Fruit fly (Drosophila melanogaster): ENCODE data around the gene Dip-B.
A peak's percentile ranks its signal among the peaks of the same experiment; 100 is the strongest.

The Dip-B gene

DNA sequence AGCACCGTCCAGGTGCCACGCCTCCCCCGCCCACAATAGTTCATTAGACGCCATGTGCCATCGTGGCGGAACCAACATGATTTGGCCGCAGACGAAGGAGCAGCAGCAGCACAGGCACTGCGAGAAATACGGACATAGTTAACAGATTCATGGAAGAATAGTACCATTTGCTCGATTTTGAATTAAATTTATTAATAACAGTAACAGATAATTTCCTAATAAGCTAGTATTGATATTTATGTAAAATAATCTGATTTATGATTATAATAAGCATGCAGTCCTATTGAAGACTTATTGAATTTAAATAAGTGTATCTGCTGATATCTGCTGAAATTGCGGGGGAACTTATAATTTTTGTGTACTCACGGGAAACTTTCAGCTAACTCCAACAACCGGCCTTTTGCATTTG is 15.2 kb downstream of the Dip-B start (continued):
- TF ChIP-seq eve (GFP tag; optimal IDR thresholded peaks at IDR 0.05), result no peak
- no peak for TF ChIP-seq Nf-YA (GFP tag; IDR thresholded peaks at IDR 0.05)
- no peak for TF ChIP-seq cato (GFP tag; optimal IDR thresholded peaks at IDR 0.05; ENCODE audit: borderline replicate concordance)
- no peak for TF ChIP-seq CG6654 (GFP tag; optimal IDR thresholded peaks at IDR 0.05)
- TF ChIP-seq CG32767 (GFP tag; IDR thresholded peaks at IDR 0.05), result no peak
- TF ChIP-seq HmgZ (tag; optimal IDR thresholded peaks at IDR 0.05), result no peak
- no peak for TF ChIP-seq Kr (GFP tag; optimal IDR thresholded peaks at IDR 0.05)
- 0 out of 2 replicates have a peak, but pooled peaks have one; percentile 5 for TF ChIP-seq HLH3B (GFP tag; IDR thresholded peaks at IDR 0.05)
- no peak for TF ChIP-seq CG10431 (GFP tag; optimal IDR thresholded peaks at IDR 0.05)
- no peak for TF ChIP-seq CG6175 (GFP tag; IDR thresholded peaks at IDR 0.05)
- TF ChIP-seq cwo (GFP tag; optimal IDR thresholded peaks at IDR 0.05), result no peak
- no peak for TF ChIP-seq ac (GFP tag; optimal IDR thresholded peaks at IDR 0.05)
- TF ChIP-seq ash1 (GFP tag; optimal IDR thresholded peaks at IDR 0.05), result no peak
- TF ChIP-seq NfI (GFP tag; optimal IDR thresholded peaks at IDR 0.05), result no peak
- no peak for TF ChIP-seq bab2 (GFP tag; optimal IDR thresholded peaks at IDR 0.05)
- no peak for TF ChIP-seq CG13287 (GFP tag; IDR thresholded peaks at IDR 0.05; ENCODE audit: partially characterized antibody)
- TF ChIP-seq gsb (GFP tag; IDR thresholded peaks at IDR 0.05), result no peak
- TF ChIP-seq z (GFP tag; IDR thresholded peaks at IDR 0.05), result no peak
- TF ChIP-seq sim (GFP tag; IDR thresholded peaks at IDR 0.05), result no peak
- no peak for TF ChIP-seq H15 (GFP tag; IDR thresholded peaks at IDR 0.05)
- no peak for TF ChIP-seq CG13123 (GFP tag; optimal IDR thresholded peaks at IDR 0.05)
- no peak for TF ChIP-seq bbx (GFP tag; IDR thresholded peaks at IDR 0.05; ENCODE audit: partially characterized antibody)
- TF ChIP-seq ase (GFP tag; IDR thresholded peaks at IDR 0.05), result no peak
- TF ChIP-seq emc (GFP tag; optimal IDR thresholded peaks at IDR 0.05), result no peak
- TF ChIP-seq tin (GFP tag; optimal IDR thresholded peaks at IDR 0.05), result peak; percentile 0
- TF ChIP-seq CG6791 (GFP tag; IDR thresholded peaks at IDR 0.05; ENCODE audit: partially characterized antibody), result no peak
- TF ChIP-seq CG18476 (GFP tag; optimal IDR thresholded peaks at IDR 0.05), result no peak
- no peak for TF ChIP-seq pb (GFP tag; optimal IDR thresholded peaks at IDR 0.05)
- no peak for TF ChIP-seq rib (GFP tag; IDR thresholded peaks at IDR 0.05)
- no peak for TF ChIP-seq br (optimal IDR thresholded peaks at IDR 0.05)
- TF ChIP-seq toy (GFP tag; IDR thresholded peaks at IDR 0.05), result no peak
- no peak for TF ChIP-seq MBD-R2 (GFP tag; IDR thresholded peaks at IDR 0.05)
- no peak for TF ChIP-seq mirr (GFP tag; optimal IDR thresholded peaks at IDR 0.05)
- no peak for TF ChIP-seq CG15479 (GFP tag; optimal IDR thresholded peaks at IDR 0.05)
- TF ChIP-seq Lim3 (GFP tag; IDR thresholded peaks at IDR 0.05), result no peak
- TF ChIP-seq GATAe (GFP tag; conservative IDR thresholded peaks at IDR 0.05), result no peak
- TF ChIP-seq psq (GFP tag; optimal IDR thresholded peaks at IDR 0.05), result no peak
- no peak for TF ChIP-seq Asciz (GFP tag; optimal IDR thresholded peaks at IDR 0.05)
- no peak for TF ChIP-seq jigr1 (GFP tag; IDR thresholded peaks at IDR 0.05)
- TF ChIP-seq CG8924 (tag; optimal IDR thresholded peaks at IDR 0.05), result no peak
- TF ChIP-seq Bdp1 (GFP tag; optimal IDR thresholded peaks at IDR 0.05), result no peak
- no peak for TF ChIP-seq BEAF-32 (GFP tag; optimal IDR thresholded peaks at IDR 0.05)
- TF ChIP-seq CG7839 (tag; optimal IDR thresholded peaks at IDR 0.05), result no peak
- peak; percentile 81 for TF ChIP-seq sens (GFP tag)
- TF ChIP-seq CG4282 (GFP tag; optimal IDR thresholded peaks at IDR 0.05), result no peak
- TF ChIP-seq tio (GFP tag; optimal IDR thresholded peaks at IDR 0.05), result no peak
- no peak for TF ChIP-seq Adf1 (GFP tag; IDR thresholded peaks at IDR 0.05)
- TF ChIP-seq CG10565 (GFP tag; optimal IDR thresholded peaks at IDR 0.05), result no peak
- TF ChIP-seq CG12299 (tag; optimal IDR thresholded peaks at IDR 0.05), result no peak
- TF ChIP-seq seq (GFP tag; IDR thresholded peaks at IDR 0.05), result no peak
- TF ChIP-seq Side (GFP tag; optimal IDR thresholded peaks at IDR 0.05), result no peak
- no peak for TF ChIP-seq CG2712 (tag; optimal IDR thresholded peaks at IDR 0.05)
- TF ChIP-seq exex (tag; optimal IDR thresholded peaks at IDR 0.05), result no peak

Data from whole organism, embryonic.